Worm (Caenorhabditis elegans) whole organism, early embryonic: ENCODE measurements around the gene srx-9.

ENCODE experiments used
- aly-1 ChIP-seq: sonication (generic microtip); optimal IDR thresholded peaks from 2 replicates; lab custom pipeline; 2016; ENCODE audit warnings: missing genetic modification characterization, missing compliant biosample characterization
- ama-1 ChIP-seq: fragments of 150-350 bp; optimal IDR thresholded peaks from 2 replicates; lab custom pipeline; 2014
- ceh-13 ChIP-seq: fragments of 200-800 bp; sonication (Bioruptor generic); optimal IDR thresholded peaks from 2 replicates; lab custom pipeline; 2018; ENCODE audit warnings: mild to moderate bottlenecking, missing genetic modification characterization, missing compliant biosample characterization
- ets-7 ChIP-seq: sonication (generic microtip); optimal IDR thresholded peaks from 2 replicates; lab custom pipeline; 2016; ENCODE audit warnings: missing genotype, missing genetic modification characterization, missing compliant biosample characterization
- flt-1 ChIP-seq: fragments of 200-800 bp; sonication (Bioruptor generic); IDR thresholded peaks from 2 replicates; pipeline ENCODE4 v1.3.6; 2022; ENCODE audit warnings: missing genetic modification characterization, missing compliant biosample characterization
- hmbx-1 ChIP-seq: sonication (generic microtip); optimal IDR thresholded peaks from 2 replicates; lab custom pipeline; 2016; ENCODE audit warnings: mild to moderate bottlenecking, missing genetic modification characterization, missing compliant biosample characterization
- hmg-4 ChIP-seq: fragments of 200-800 bp; sonication (Bioruptor generic); optimal IDR thresholded peaks from 2 replicates; lab custom pipeline; 2018; ENCODE audit warnings: mild to moderate bottlenecking, missing genetic modification characterization, missing compliant biosample characterization
- hnd-1 ChIP-seq: sonication (generic microtip); optimal IDR thresholded peaks from 2 replicates; lab custom pipeline; 2016; ENCODE audit warnings: missing genetic modification characterization, missing compliant biosample characterization
- pes-1 ChIP-seq: fragments of 200-800 bp; sonication (Bioruptor generic); IDR thresholded peaks from 2 replicates; pipeline ENCODE4 v1.3.6; 2022; ENCODE audit warnings: missing genetic modification reagents, missing genetic modification characterization, missing compliant biosample characterization
- scrt-1 ChIP-seq: fragments of 200-800 bp; sonication (Bioruptor generic); IDR thresholded peaks from 2 replicates; pipeline ENCODE4 v1.3.6; 2022; ENCODE audit warnings: missing genetic modification characterization, missing compliant biosample characterization
- sea-1 ChIP-seq: fragments of 200-800 bp; sonication (Bioruptor generic); conservative IDR thresholded peaks from 2 replicates; pipeline ENCODE4 v1.3.6; 2022; ENCODE audit warnings: missing genetic modification characterization, missing compliant biosample characterization
- tbx-11 ChIP-seq: fragments of 200-800 bp; sonication (Bioruptor generic); IDR thresholded peaks from 2 replicates; pipeline ENCODE4 v1.3.6; 2022; ENCODE audit warnings: missing genetic modification characterization, missing compliant biosample characterization
- tbx-37 ChIP-seq: fragments of 200-800 bp; sonication (Bioruptor generic); conservative IDR thresholded peaks from 2 replicates; pipeline ENCODE4 v1.3.6; 2022; ENCODE audit warnings: missing genetic modification reagents, missing genetic modification characterization, missing compliant biosample characterization
- tra-4 ChIP-seq: sonication (generic microtip); optimal IDR thresholded peaks from 2 replicates; lab custom pipeline; 2017; ENCODE audit warnings: missing genetic modification characterization, missing compliant biosample characterization

ce11 chrV:7400095-7400494, 4.8 kb upstream of the srx-9 start, which contains the start of gene cnc-9:
- TF ChIP-seq tbx-11 (no peak), hnd-1 (tag; lab: Kevin White, UChicago) (no peak), ama-1 (no peak), flt-1 (GFP tag; lab: Robert Waterston, UW) (no peak), pes-1 (GFP tag; lab: Robert Waterston, UW) (no peak), tra-4 (tag; lab: Kevin White, UChicago) (no peak), aly-1 (tag; lab: Kevin White, UChicago) (no peak), sea-1 (GFP tag; lab: Robert Waterston, UW) (no peak), ets-7 (tag; lab: Kevin White, UChicago) (no peak), ceh-13 (GFP tag; lab: Kevin White, UChicago) (no peak), hmg-4 (GFP tag; lab: Kevin White, UChicago) (no peak), tbx-37 (GFP tag; lab: Robert Waterston, UW) (no peak), hmbx-1 (tag; lab: Kevin White, UChicago) (no peak), scrt-1 (GFP tag; lab: Robert Waterston, UW) (no peak)
